Fruit fly (Drosophila melanogaster) whole organism, prepupa: ENCODE measurements around the gene PIG-H.
A peak's percentile ranks its signal among the peaks of the same experiment; 100 is the strongest.

ENCODE experiments used
- CG11294 ChIP-seq: fragments of 200-800 bp; sonication (Bioruptor generic); IDR thresholded peaks from 2 replicates; pipeline ENCODE4 v1.3.6; 2022; ENCODE audit warnings: missing biosample characterization, missing genetic modification characterization
- CG11762 ChIP-seq: fragments of 200-800 bp; sonication (Bioruptor generic); optimal IDR thresholded peaks from 3 replicates; lab custom pipeline; 2016; ENCODE audit warnings: missing biosample characterization, missing genetic modification characterization; ENCODE audit not compliant: insufficient read depth
- CG11902 ChIP-seq: fragments of 200-800 bp; sonication (Bioruptor generic); optimal IDR thresholded peaks from 3 replicates; lab custom pipeline; 2016; ENCODE audit warnings: missing biosample characterization, missing genetic modification characterization
- CG15336 ChIP-seq: fragments of 200-800 bp; sonication (Bioruptor generic); IDR thresholded peaks from 2 replicates; pipeline ENCODE4 v1.3.6; 2022; ENCODE audit warnings: missing biosample characterization, missing genetic modification characterization
- CG1621 ChIP-seq: fragments of 200-800 bp; sonication (Bioruptor generic); optimal IDR thresholded peaks from 3 replicates; lab custom pipeline; 2018; ENCODE audit warnings: missing biosample characterization, mild to moderate bottlenecking, missing genetic modification characterization
- CG16779 ChIP-seq: fragments of 200-800 bp; sonication (Bioruptor generic); optimal IDR thresholded peaks from 3 replicates; lab custom pipeline; 2017; ENCODE audit warnings: missing biosample characterization, mild to moderate bottlenecking, missing genetic modification characterization
- CG3032 ChIP-seq: fragments of 200-800 bp; optimal IDR thresholded peaks from 2 replicates; lab custom pipeline; 2019; ENCODE audit warnings: missing biosample characterization, mild to moderate bottlenecking, missing genetic modification characterization, moderate library complexity
- CG31627 ChIP-seq: fragments of 200-800 bp; sonication (Bioruptor generic); optimal IDR thresholded peaks from 3 replicates; lab custom pipeline; 2016; ENCODE audit warnings: missing biosample characterization, missing genetic modification characterization
- CG32006 ChIP-seq: fragments of 200-800 bp; sonication (Bioruptor generic); optimal IDR thresholded peaks from 3 replicates; lab custom pipeline; 2017; ENCODE audit warnings: missing biosample characterization, mild to moderate bottlenecking, missing genetic modification characterization
- CG34406 ChIP-seq: fragments of 200-800 bp; sonication (Bioruptor generic); optimal IDR thresholded peaks from 3 replicates; lab custom pipeline; 2016; ENCODE audit warnings: missing biosample characterization, missing genetic modification characterization
- CG3919 ChIP-seq: fragments of 200-800 bp; sonication (Bioruptor generic); optimal IDR thresholded peaks from 3 replicates; lab custom pipeline; 2016; ENCODE audit warnings: missing biosample characterization, missing genetic modification characterization
- CG4318 ChIP-seq: fragments of 200-800 bp; sonication (Bioruptor generic); optimal IDR thresholded peaks from 3 replicates; lab custom pipeline; 2017; ENCODE audit warnings: missing biosample characterization, mild to moderate bottlenecking, missing genetic modification characterization
- CG6163 ChIP-seq: fragments of 200-800 bp; sonication (Bioruptor generic); IDR thresholded peaks from 3 replicates; pipeline ENCODE4 v1.3.6; 2022; ENCODE audit warnings: missing biosample characterization, missing genetic modification characterization
- CG6276 ChIP-seq: fragments of 200-800 bp; sonication (Bioruptor generic); optimal IDR thresholded peaks from 2 replicates; lab custom pipeline; 2017; ENCODE audit warnings: missing biosample characterization, mild to moderate bottlenecking, missing genetic modification characterization
- CG6792 ChIP-seq: fragments of 200-800 bp; sonication (Bioruptor generic); optimal IDR thresholded peaks from 3 replicates; lab custom pipeline; 2016; ENCODE audit warnings: missing biosample characterization, missing genetic modification characterization
- CG6808 ChIP-seq: fragments of 200-800 bp; sonication (Bioruptor generic); optimal IDR thresholded peaks from 3 replicates; lab custom pipeline; 2017; ENCODE audit warnings: missing biosample characterization, missing genetic modification characterization, mild to moderate bottlenecking, moderate library complexity, missing genetic modification reagents
- CG8119 ChIP-seq: fragments of 200-800 bp; sonication (Bioruptor generic); IDR thresholded peaks from 3 replicates; pipeline ENCODE4 v1.3.6; 2022; ENCODE audit warnings: missing biosample characterization, missing genetic modification characterization
- CG8319 ChIP-seq: fragments of 200-800 bp; sonication (Bioruptor generic); optimal IDR thresholded peaks from 3 replicates; lab custom pipeline; 2016; ENCODE audit warnings: missing biosample characterization, missing genetic modification characterization
- CG9139 ChIP-seq: fragments of 200-800 bp; sonication (Bioruptor generic); optimal IDR thresholded peaks from 3 replicates; lab custom pipeline; 2017; ENCODE audit warnings: missing biosample characterization, mild to moderate bottlenecking, missing genetic modification characterization
- Eip75B ChIP-seq: fragments of 200-800 bp; sonication (Bioruptor generic); optimal IDR thresholded peaks from 3 replicates; lab custom pipeline; 2016; ENCODE audit warnings: missing biosample characterization, missing genetic modification characterization
- Eip78C ChIP-seq: fragments of 200-800 bp; sonication (Bioruptor generic); peaks from one replicate; lab custom pipeline; 2016; ENCODE audit warnings: missing biosample characterization, missing genetic modification characterization
- Eip93F ChIP-seq: fragments of 200-800 bp; sonication (Bioruptor generic); optimal IDR thresholded peaks from 2 replicates; lab custom pipeline; 2016; ENCODE audit warnings: missing biosample characterization, mild to moderate bottlenecking, missing genetic modification characterization
- Ets21C ChIP-seq: fragments of 200-800 bp; sonication (Bioruptor generic); optimal IDR thresholded peaks from 3 replicates; lab custom pipeline; 2016; ENCODE audit warnings: missing biosample characterization, missing genetic modification characterization
- Ets96B ChIP-seq: fragments of 200-800 bp; optimal IDR thresholded peaks from 2 replicates; lab custom pipeline; 2019; ENCODE audit warnings: missing biosample characterization, mild to moderate bottlenecking, missing genetic modification characterization, moderate library complexity
- Gug ChIP-seq: fragments of 200-800 bp; sonication (Bioruptor generic); IDR thresholded peaks from 2 replicates; pipeline ENCODE4 v1.3.6; 2022; ENCODE audit warnings: missing biosample characterization, missing genetic modification characterization
- Hr38 ChIP-seq: sonication (Bioruptor generic); optimal IDR thresholded peaks from 2 replicates; lab custom pipeline; 2016; ENCODE audit warnings: missing biosample characterization, missing genetic modification characterization
- Hr39 ChIP-seq: fragments of 200-800 bp; sonication (Bioruptor generic); optimal IDR thresholded peaks from 2 replicates; lab custom pipeline; 2016; ENCODE audit warnings: missing biosample characterization, missing genetic modification characterization
- Hr4 ChIP-seq: fragments of 200-800 bp; sonication (Bioruptor generic); optimal IDR thresholded peaks from 3 replicates; lab custom pipeline; 2016; ENCODE audit warnings: missing biosample characterization, missing genetic modification characterization
- Lpt ChIP-seq: fragments of 200-800 bp; sonication (Bioruptor generic); optimal IDR thresholded peaks from 3 replicates; lab custom pipeline; 2016; ENCODE audit warnings: missing biosample characterization, missing genetic modification characterization
- Met ChIP-seq: fragments of 200-800 bp; sonication (Bioruptor generic); optimal IDR thresholded peaks from 3 replicates; lab custom pipeline; 2016; ENCODE audit warnings: missing biosample characterization, missing genetic modification characterization
- OdsH ChIP-seq: fragments of 200-800 bp; sonication (Bioruptor generic); optimal IDR thresholded peaks from 3 replicates; lab custom pipeline; 2016; ENCODE audit warnings: missing biosample characterization, missing genetic modification characterization
- Sox102F ChIP-seq: fragments of 200-800 bp; sonication (Bioruptor generic); optimal IDR thresholded peaks from 2 replicates; lab custom pipeline; 2016; ENCODE audit warnings: missing biosample characterization, mild to moderate bottlenecking, missing genetic modification characterization
- Sox14 ChIP-seq: fragments of 200-800 bp; sonication (Bioruptor generic); optimal IDR thresholded peaks from 3 replicates; lab custom pipeline; 2016; ENCODE audit warnings: missing biosample characterization, missing genetic modification characterization
- acj6 ChIP-seq: fragments of 200-800 bp; sonication (Bioruptor generic); optimal IDR thresholded peaks from 3 replicates; lab custom pipeline; 2016; ENCODE audit warnings: missing biosample characterization, missing genetic modification characterization
- cyc ChIP-seq: fragments of 200-800 bp; sonication (Bioruptor generic); optimal IDR thresholded peaks from 3 replicates; lab custom pipeline; 2016; ENCODE audit warnings: missing biosample characterization, missing genetic modification characterization
- dsx ChIP-seq: fragments of 200-800 bp; optimal IDR thresholded peaks from 3 replicates; lab custom pipeline; 2019; ENCODE audit warnings: missing biosample characterization, mild to moderate bottlenecking, missing genetic modification characterization, moderate library complexity; ENCODE audit not compliant: poor library complexity, severe bottlenecking
- eg ChIP-seq: fragments of 200-800 bp; sonication (Bioruptor generic); IDR thresholded peaks from 3 replicates; pipeline ENCODE4 v1.3.6; 2022; ENCODE audit warnings: missing biosample characterization, missing genetic modification characterization
- esn ChIP-seq: fragments of 200-800 bp; sonication (Bioruptor generic); optimal IDR thresholded peaks from 2 replicates; lab custom pipeline; 2016; ENCODE audit warnings: missing biosample characterization, mild to moderate bottlenecking, missing genetic modification characterization, moderate library complexity
- fd59A ChIP-seq: fragments of 200-800 bp; sonication (Bioruptor generic); optimal IDR thresholded peaks from 2 replicates; lab custom pipeline; 2017; ENCODE audit warnings: missing biosample characterization, mild to moderate bottlenecking, missing genetic modification characterization, missing genetic modification reagents
- fd85E ChIP-seq: fragments of 200-800 bp; sonication (Bioruptor generic); optimal IDR thresholded peaks from 3 replicates; lab custom pipeline; 2016; ENCODE audit warnings: missing biosample characterization, missing genetic modification characterization
- lz ChIP-seq: fragments of 200-800 bp; sonication (Bioruptor generic); optimal IDR thresholded peaks from 3 replicates; lab custom pipeline; 2016; ENCODE audit warnings: missing biosample characterization, missing genetic modification characterization
- salr ChIP-seq, 2 experiments: fragments of 200-800 bp; sonication (Bioruptor generic); optimal IDR thresholded peaks; 3 replicates each; lab custom pipeline; 2016 to 2018; ENCODE audit warnings: missing biosample characterization in 2 of 2, missing genetic modification characterization in 2 of 2, mild to moderate bottlenecking in 1 of 2
- spab ChIP-seq: fragments of 200-800 bp; sonication (Bioruptor generic); optimal IDR thresholded peaks from 2 replicates; lab custom pipeline; 2017; ENCODE audit warnings: missing biosample characterization, mild to moderate bottlenecking, missing genetic modification characterization, missing genetic modification reagents
- ss ChIP-seq, 2 experiments: fragments of 200-800 bp; sonication (Bioruptor generic); optimal IDR thresholded peaks; 2 replicates in 1 of 2; 3 replicates in 1 of 2; lab custom pipeline; 2017 to 2018; ENCODE audit warnings: mild to moderate bottlenecking in 2 of 2, missing biosample characterization in 2 of 2, missing genetic modification characterization in 2 of 2, moderate library complexity in 1 of 2
- svp ChIP-seq: fragments of 200-800 bp; sonication (Bioruptor generic); peaks from one replicate; lab custom pipeline; 2016; ENCODE audit warnings: missing biosample characterization, missing genetic modification characterization
- topi ChIP-seq: fragments of 200-800 bp; sonication (Bioruptor generic); optimal IDR thresholded peaks from 3 replicates; lab custom pipeline; 2016; ENCODE audit warnings: missing biosample characterization, missing genetic modification characterization

PIG-H gene

DNA sequence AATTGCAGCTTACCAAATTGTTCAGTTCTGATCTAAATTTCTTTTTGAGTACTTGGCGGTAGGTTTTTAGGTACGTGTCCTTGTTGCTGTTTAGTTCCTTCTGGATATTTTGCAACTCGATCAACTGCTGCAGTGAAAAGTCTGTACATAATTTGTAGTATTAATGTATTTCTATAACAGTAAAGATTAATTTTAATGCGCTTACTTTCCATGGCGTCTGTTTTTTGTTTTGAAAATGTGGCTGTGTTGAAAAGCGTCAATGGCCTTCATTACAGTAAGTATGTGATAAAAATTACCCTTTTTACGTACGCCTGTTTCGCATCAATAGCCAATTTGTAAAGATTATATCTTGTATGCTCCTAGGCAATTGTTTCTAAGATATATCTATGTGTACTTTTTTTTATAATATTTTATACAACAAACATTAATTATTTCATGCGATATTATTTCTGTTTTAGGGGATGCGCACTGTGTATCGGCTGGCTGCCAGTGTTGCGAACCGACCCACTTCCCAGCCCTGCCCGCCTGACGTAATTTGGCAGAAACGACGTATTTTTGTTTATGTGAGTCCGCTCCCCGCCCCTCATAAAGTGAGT, 1.5 kb downstream of the PIG-H start, which contains the start of the genes Kmn2 and CG2698 (continued):
- TF ChIP-seq CG32006 (GFP tag; lab: Kevin White, UChicago) (peak; percentile 95), CG6792 (GFP tag; lab: Kevin White, UChicago) (peak; percentile 96), ss (GFP tag; optimal IDR thresholded peaks at IDR 0.05; lab: Kevin White, UChicago) (peak; percentile 90 to 93), Eip78C (GFP tag; lab: Kevin White, UChicago) (peak; percentile 98), CG6808 (GFP tag; lab: Kevin White, UChicago) (peak; percentile 92), Ets21C (GFP tag; lab: Kevin White, UChicago) (peak; percentile 91), Lpt (GFP tag; lab: Kevin White, UChicago) (peak; percentile 88), topi (GFP tag; lab: Kevin White, UChicago) (peak; percentile 96), CG1621 (tag; lab: Kevin White, UChicago) (peak; percentile 91), CG15336 (GFP tag; lab: Robert Waterston, UW) (peak; percentile 97), Met (GFP tag; lab: Kevin White, UChicago) (peak; percentile 96), esn (GFP tag; lab: Kevin White, UChicago) (peak; percentile 97), Hr38 (GFP tag; lab: Kevin White, UChicago) (no peak), OdsH (GFP tag; lab: Kevin White, UChicago) (peak; percentile 97), Gug (GFP tag; lab: Robert Waterston, UW) (peak; percentile 95), CG3919 (GFP tag; lab: Kevin White, UChicago) (peak; percentile 98), Sox102F (GFP tag; lab: Kevin White, UChicago) (peak; percentile 95), CG4318 (GFP tag; lab: Kevin White, UChicago) (peak; percentile 91), Eip75B (peak; percentile 94), fd59A (GFP tag; lab: Kevin White, UChicago) (peak; percentile 90), CG3032 (tag; lab: Kevin White, UChicago) (peak; percentile 95), CG9139 (GFP tag; lab: Kevin White, UChicago) (peak; percentile 89), lz (peak; percentile 96), salr (GFP tag; optimal IDR thresholded peaks at IDR 0.05; lab: Kevin White, UChicago) (peak; percentile 87 to 91), dsx (GFP tag; lab: Kevin White, UChicago) (peak; percentile 88), CG8319 (GFP tag; lab: Kevin White, UChicago) (peak; percentile 95), CG11762 (GFP tag; lab: Kevin White, UChicago) (peak; percentile 94), CG11294 (peak; percentile 95), acj6 (GFP tag; lab: Kevin White, UChicago) (peak; percentile 97), CG34406 (GFP tag; lab: Kevin White, UChicago) (peak; percentile 96), CG6163 (peak; percentile 98), spab (GFP tag; lab: Kevin White, UChicago) (no peak), Sox14 (GFP tag; lab: Kevin White, UChicago) (peak; percentile 94), fd85E (GFP tag; lab: Kevin White, UChicago) (peak; percentile 88), Ets96B (tag; lab: Kevin White, UChicago) (peak; percentile 96), cyc (GFP tag; lab: Kevin White, UChicago) (peak; percentile 95), Hr4 (GFP tag; lab: Kevin White, UChicago) (peak; percentile 95), Eip93F (GFP tag; lab: Kevin White, UChicago) (peak; percentile 86)

DNA sequence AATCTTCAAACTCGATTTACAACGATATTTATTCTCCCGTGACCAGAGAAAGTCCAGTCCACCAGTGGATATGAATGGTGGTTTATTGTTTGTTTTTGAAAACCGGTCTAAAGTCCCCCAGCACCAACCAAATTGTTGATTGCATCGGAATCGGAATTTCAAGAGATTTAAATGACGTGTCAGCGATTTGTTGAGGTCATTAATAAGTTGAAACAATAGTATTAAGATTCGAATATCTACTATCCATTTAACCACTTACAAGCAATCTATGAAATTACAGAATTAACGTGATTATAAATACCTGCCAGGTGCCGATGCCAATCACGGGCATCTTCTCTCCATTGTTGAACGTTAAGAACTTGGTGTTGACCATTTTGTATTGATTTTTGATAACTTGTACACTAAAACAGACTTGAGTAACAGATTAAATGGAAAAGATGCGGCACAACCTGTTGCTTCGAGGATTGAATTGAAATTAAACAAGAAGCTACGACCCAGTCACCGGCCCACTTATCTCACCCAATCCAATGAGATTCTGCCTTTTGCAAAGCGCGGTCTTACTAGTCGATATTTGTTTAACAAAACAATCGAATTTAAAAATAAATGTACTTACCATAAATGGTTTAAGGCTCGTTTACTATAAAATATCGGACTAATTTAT, 8.1 kb downstream of the PIG-H start, which contains the start of gene CG2767:
TSS of gene CG2767 (minus strand) at position 516 of the 661 bp plus-strand sequence.
- TF ChIP-seq CG31627 (no peak), Lpt (GFP tag; lab: Kevin White, UChicago) (no peak), esn (GFP tag; lab: Kevin White, UChicago) (peak; percentile 40), Gug (GFP tag; lab: Robert Waterston, UW) (no peak), eg (no peak), Sox14 (GFP tag; lab: Kevin White, UChicago) (no peak), Eip93F (GFP tag; lab: Kevin White, UChicago) (no peak), fd85E (GFP tag; lab: Kevin White, UChicago) (no peak), Met (GFP tag; lab: Kevin White, UChicago) (no peak), CG11902 (GFP tag; lab: Kevin White, UChicago) (no peak), CG6808 (GFP tag; lab: Kevin White, UChicago) (no peak), Hr39 (no peak), spab (GFP tag; lab: Kevin White, UChicago) (no peak), svp (GFP tag; lab: Kevin White, UChicago) (peak; percentile 76), CG8119 (GFP tag; lab: Robert Waterston, UW) (no peak), CG32006 (GFP tag; lab: Kevin White, UChicago) (no peak), CG16779 (tag; lab: Kevin White, UChicago) (no peak), Ets21C (GFP tag; lab: Kevin White, UChicago) (no peak), CG15336 (GFP tag; lab: Robert Waterston, UW) (0 out of 2 replicates have a peak, but pooled peaks have one; percentile 4), Eip75B (no peak), Eip78C (GFP tag; lab: Kevin White, UChicago) (peak; percentile 74), CG6276 (GFP tag; lab: Kevin White, UChicago) (no peak), CG11762 (GFP tag; lab: Kevin White, UChicago) (no peak)
